Fruit fly (Drosophila melanogaster): ENCODE data around the gene CG15357.

Gene CG15357

dm6 chr2L:1944473-1945110 is 917 bp downstream of the CG15357 start:
- TF ChIP-seq vri (GFP tag; optimal IDR thresholded peaks at IDR 0.05) (no peak), CG3919 (GFP tag; optimal IDR thresholded peaks at IDR 0.05) (no peak), net (GFP tag; optimal IDR thresholded peaks at IDR 0.05) (no peak), Hr39 (GFP tag; optimal IDR thresholded peaks at IDR 0.05) (no peak), svp (GFP tag) (peak; percentile 51), Eip75B (GFP tag; optimal IDR thresholded peaks at IDR 0.05) (no peak)

DNA sequence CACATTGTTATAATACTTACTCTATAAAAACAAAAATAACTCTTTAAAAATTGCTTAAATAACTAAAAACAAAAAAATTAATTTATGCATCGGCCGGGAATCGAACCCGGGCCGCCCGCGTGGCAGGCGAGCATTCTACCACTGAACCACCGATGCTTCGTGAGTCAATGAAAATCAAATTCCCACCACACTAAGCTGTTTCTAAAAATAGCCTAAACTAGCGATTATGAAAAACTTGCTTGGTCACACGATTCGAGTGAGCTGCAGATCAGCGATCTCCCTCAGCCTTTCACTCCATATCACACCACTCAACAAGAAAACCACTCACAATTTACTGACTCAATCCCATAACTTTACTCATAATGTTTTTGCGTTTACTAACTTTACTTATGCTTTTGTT is 7.5 kb downstream of the CG15357 start:
- TF ChIP-seq fd85E (GFP tag; optimal IDR thresholded peaks at IDR 0.05) (no peak), fd59A (GFP tag; optimal IDR thresholded peaks at IDR 0.05) (no peak), CG11294 (GFP tag; IDR thresholded peaks at IDR 0.05) (no peak), Hr4 (GFP tag; optimal IDR thresholded peaks at IDR 0.05) (no peak), CG16779 (tag; optimal IDR thresholded peaks at IDR 0.05) (no peak), topi (GFP tag; optimal IDR thresholded peaks at IDR 0.05) (no peak), CG11762 (GFP tag; optimal IDR thresholded peaks at IDR 0.05; ENCODE audit: insufficient read depth) (no peak), CG10631 (GFP tag; optimal IDR thresholded peaks at IDR 0.05) (no peak), fkh (GFP tag; optimal IDR thresholded peaks at IDR 0.05) (no peak), CG34406 (GFP tag; optimal IDR thresholded peaks at IDR 0.05) (no peak), CG4318 (GFP tag; optimal IDR thresholded peaks at IDR 0.05) (no peak), Eip75B (GFP tag; optimal IDR thresholded peaks at IDR 0.05) (no peak), pdm3 (GFP tag; optimal IDR thresholded peaks at IDR 0.05) (no peak), achi (GFP tag; optimal IDR thresholded peaks at IDR 0.05) (no peak), CG6276 (GFP tag; optimal IDR thresholded peaks at IDR 0.05) (no peak), CG3919 (GFP tag; optimal IDR thresholded peaks at IDR 0.05) (no peak), CG3032 (tag; optimal IDR thresholded peaks at IDR 0.05) (no peak), CG6808 (GFP tag; optimal IDR thresholded peaks at IDR 0.05) (no peak), CG6854 (GFP tag; optimal IDR thresholded peaks at IDR 0.05) (no peak), ss (GFP tag; optimal IDR thresholded peaks at IDR 0.05) (no peak)

DNA sequence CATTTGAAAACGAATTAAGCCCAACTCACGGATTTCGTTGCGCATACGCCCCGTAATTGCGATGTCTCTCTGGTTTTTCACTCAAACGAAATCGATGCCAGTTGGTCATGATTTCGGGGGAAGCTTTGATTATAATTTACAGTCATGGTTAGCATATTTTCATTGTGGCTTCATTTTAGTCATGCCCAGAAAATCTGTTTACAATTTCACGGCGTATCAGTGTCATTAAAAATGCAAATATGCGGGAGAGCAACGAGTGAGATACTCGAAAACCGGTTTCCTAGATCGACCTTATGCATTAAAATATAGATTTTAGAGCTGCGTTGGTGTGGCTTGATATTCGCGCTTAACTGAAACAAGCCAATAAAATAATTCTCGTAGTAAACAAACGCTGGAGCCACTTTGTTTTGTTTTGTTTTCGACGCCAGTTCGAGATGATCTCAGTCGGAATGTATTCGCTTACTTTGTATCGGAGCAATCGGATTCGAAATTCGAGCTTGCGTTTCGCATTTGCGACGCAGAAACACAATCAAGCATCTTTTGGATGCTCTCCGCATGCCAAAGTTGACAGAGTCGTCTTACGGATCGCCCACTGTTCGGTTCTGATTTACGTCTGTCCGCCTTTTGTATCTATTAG is 14.8 kb downstream of the CG15357 start:
- no peak for TF ChIP-seq Hr4 (GFP tag; optimal IDR thresholded peaks at IDR 0.05)
- TF ChIP-seq svp (GFP tag): peak; percentile 47
- peak; percentile 94 for TF ChIP-seq dsx (GFP tag; optimal IDR thresholded peaks at IDR 0.05; ENCODE audit: poor library complexity, severe bottlenecking)

DNA sequence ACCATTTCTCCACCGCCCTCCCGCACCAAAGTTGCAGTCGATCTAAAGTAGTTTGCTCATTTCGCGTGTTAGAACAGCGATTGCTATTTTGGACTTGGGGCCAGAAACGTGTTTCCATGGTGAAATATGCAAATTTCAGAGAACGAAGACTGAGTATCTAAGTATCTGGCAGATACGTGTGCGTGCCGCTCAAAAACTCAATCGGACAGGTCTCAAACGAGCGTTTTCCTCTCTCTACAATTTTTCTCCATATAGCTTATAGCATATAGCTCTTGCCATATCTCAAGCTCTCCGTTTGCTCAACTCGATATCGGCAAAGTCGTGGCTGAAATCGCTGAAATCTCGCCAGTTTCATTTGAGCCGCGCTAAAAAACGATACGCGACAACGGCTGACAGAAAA is 18.1 kb downstream of the CG15357 start:
- no peak for TF ChIP-seq CG11902 (GFP tag; optimal IDR thresholded peaks at IDR 0.05)
- TF ChIP-seq Eip93F (GFP tag; optimal IDR thresholded peaks at IDR 0.05): no peak
- TF ChIP-seq CG6808 (GFP tag; optimal IDR thresholded peaks at IDR 0.05): no peak
- TF ChIP-seq fd85E (GFP tag; optimal IDR thresholded peaks at IDR 0.05): no peak
- no peak for TF ChIP-seq CG6163 (GFP tag; IDR thresholded peaks at IDR 0.05)
- no peak for TF ChIP-seq CG10631 (GFP tag; optimal IDR thresholded peaks at IDR 0.05)
- TF ChIP-seq CG11762 (GFP tag; optimal IDR thresholded peaks at IDR 0.05; ENCODE audit: insufficient read depth): no peak
- TF ChIP-seq CG15336 (GFP tag; IDR thresholded peaks at IDR 0.05): no peak
- no peak for TF ChIP-seq OdsH (GFP tag; optimal IDR thresholded peaks at IDR 0.05)

DNA sequence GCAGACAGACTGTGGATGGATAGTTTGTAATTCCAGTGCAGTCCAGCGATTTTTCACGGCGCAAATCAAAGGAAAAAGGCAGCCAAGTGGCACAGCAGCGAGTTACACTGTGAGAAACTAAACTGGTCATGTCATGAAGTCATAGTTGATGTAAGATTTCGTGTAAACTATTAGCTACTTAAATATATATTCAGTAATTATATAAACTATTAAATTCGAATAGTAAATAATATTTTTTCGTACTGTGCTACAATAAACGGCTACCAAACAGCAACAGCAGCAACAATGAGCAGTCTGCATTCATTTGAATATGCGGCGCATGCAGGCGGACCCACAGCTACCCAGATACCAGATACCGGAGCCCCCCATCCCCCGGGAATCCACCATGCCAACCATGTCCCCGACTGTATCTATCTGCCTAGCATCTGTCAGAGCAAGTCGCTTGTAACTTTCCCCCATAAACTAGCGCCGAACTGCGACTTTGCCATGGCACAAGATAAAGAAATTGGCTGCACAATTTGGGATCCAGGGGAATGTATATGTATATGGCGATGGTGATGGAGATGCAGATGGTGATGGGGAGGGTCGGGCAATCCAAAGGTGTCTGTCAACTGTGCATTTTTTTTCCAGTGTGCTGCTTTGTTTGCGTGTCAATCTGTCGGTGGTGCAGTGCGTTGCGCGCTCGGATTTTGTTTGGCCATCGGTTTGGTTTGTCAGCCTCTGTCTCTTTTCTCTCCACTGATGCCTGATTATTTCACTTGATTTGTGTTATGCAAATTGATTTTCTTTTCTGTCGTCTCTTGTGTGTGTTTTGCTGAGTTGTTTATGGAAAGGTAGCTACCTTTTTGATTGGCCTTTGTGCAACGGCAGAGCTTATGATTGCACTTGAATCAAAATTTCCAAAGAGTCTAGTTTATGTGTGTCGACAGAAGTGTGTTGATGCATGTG is 19.3 kb downstream of the CG15357 start:
- peak; percentile 92 for TF ChIP-seq eg (GFP tag; IDR thresholded peaks at IDR 0.05)
- TF ChIP-seq CG11294 (GFP tag; IDR thresholded peaks at IDR 0.05): peak; percentile 61; the same call in 1 of the 2 replicates
- no peak for TF ChIP-seq Met (GFP tag; optimal IDR thresholded peaks at IDR 0.05)
- peak; percentile 50 for TF ChIP-seq OdsH (GFP tag; optimal IDR thresholded peaks at IDR 0.05)
- TF ChIP-seq CG31627 (GFP tag; optimal IDR thresholded peaks at IDR 0.05): no peak
- TF ChIP-seq net (GFP tag; optimal IDR thresholded peaks at IDR 0.05): peak; percentile 53
- no peak for TF ChIP-seq fd85E (GFP tag; optimal IDR thresholded peaks at IDR 0.05)
- peak; percentile 91 for TF ChIP-seq CG8119 (GFP tag; IDR thresholded peaks at IDR 0.05)
- peak; percentile 89 for TF ChIP-seq CG15336 (GFP tag; IDR thresholded peaks at IDR 0.05)
- TF ChIP-seq Hr4 (GFP tag; optimal IDR thresholded peaks at IDR 0.05): peak; percentile 85
- TF ChIP-seq Lpt (GFP tag; optimal IDR thresholded peaks at IDR 0.05): peak; percentile 60
- TF ChIP-seq Eip93F (GFP tag; optimal IDR thresholded peaks at IDR 0.05): no peak
- TF ChIP-seq Smox (GFP tag; optimal IDR thresholded peaks at IDR 0.05): no peak
- TF ChIP-seq achi (GFP tag; optimal IDR thresholded peaks at IDR 0.05): peak; percentile 62
- TF ChIP-seq CG10631 (GFP tag; optimal IDR thresholded peaks at IDR 0.05): peak; percentile 40
- TF ChIP-seq CG9139 (GFP tag; optimal IDR thresholded peaks at IDR 0.05): no peak
- TF ChIP-seq CG6163 (GFP tag; IDR thresholded peaks at IDR 0.05): peak; percentile 79
- TF ChIP-seq Eip75B (GFP tag; optimal IDR thresholded peaks at IDR 0.05): no peak
- no peak for TF ChIP-seq CG6808 (GFP tag; optimal IDR thresholded peaks at IDR 0.05)
- peak; percentile 88 for TF ChIP-seq CG32006 (GFP tag; optimal IDR thresholded peaks at IDR 0.05)

All from whole organism, prepupa.